Worm (Caenorhabditis elegans) whole organism, young adult: ENCODE results near the gene nhr-252.

Experiments used
- C06A6.2 ChIP-seq: fragments of 200-800 bp; sonication (Bioruptor generic); conservative IDR thresholded peaks from 2 replicates; pipeline ENCODE4 v1.3.6; 2022; ENCODE audit warnings: missing genetic modification characterization, missing compliant biosample characterization
- F22D6.2 ChIP-seq: sonication (generic microtip); optimal IDR thresholded peaks from 2 replicates; lab custom pipeline; 2016; ENCODE audit warnings: mild to moderate bottlenecking, missing genetic modification characterization, missing compliant biosample characterization
- F52B5.7 ChIP-seq: sonication (generic microtip); optimal IDR thresholded peaks from 2 replicates; lab custom pipeline; 2016; ENCODE audit warnings: mild to moderate bottlenecking, missing genetic modification characterization, missing compliant biosample characterization
- F57A8.1 ChIP-seq: fragments of 200-800 bp; sonication (Bioruptor generic); optimal IDR thresholded peaks from 2 replicates; lab custom pipeline; 2018; ENCODE audit warnings: mild to moderate bottlenecking, missing genetic modification characterization, moderate library complexity, missing compliant biosample characterization
- K11D2.4 ChIP-seq: fragments of 200-800 bp; sonication (Bioruptor generic); IDR thresholded peaks from 2 replicates; pipeline ENCODE4 v1.3.6; 2022; ENCODE audit warnings: missing genetic modification reagents, missing genetic modification characterization, missing compliant biosample characterization
- Y56A3A.18 ChIP-seq: fragments of 200-800 bp; sonication (Bioruptor generic); IDR thresholded peaks from 2 replicates; pipeline ENCODE4 v1.3.6; 2022; ENCODE audit warnings: missing genetic modification reagents, missing genetic modification characterization, missing compliant biosample characterization
- aptf-2 ChIP-seq: fragments of 200-800 bp; sonication (Bioruptor generic); conservative IDR thresholded peaks from 2 replicates; pipeline ENCODE4 v1.3.6; 2022; ENCODE audit warnings: missing genetic modification reagents, missing genetic modification characterization, missing compliant biosample characterization
- atf-7 ChIP-seq: sonication (generic microtip); optimal IDR thresholded peaks from 2 replicates; lab custom pipeline; 2017; ENCODE audit warnings: mild to moderate bottlenecking, missing genetic modification characterization, missing compliant biosample characterization
- athp-1 ChIP-seq: sonication (generic microtip); optimal IDR thresholded peaks from 2 replicates; lab custom pipeline; 2017; ENCODE audit warnings: mild to moderate bottlenecking, missing genetic modification characterization, missing compliant biosample characterization
- ceh-79 ChIP-seq: sonication (generic microtip); optimal IDR thresholded peaks from 2 replicates; lab custom pipeline; 2017; ENCODE audit warnings: mild to moderate bottlenecking, missing genetic modification characterization, missing compliant biosample characterization
- die-1 ChIP-seq: sonication (generic microtip); optimal IDR thresholded peaks from 2 replicates; lab custom pipeline; 2016; ENCODE audit warnings: missing genotype, mild to moderate bottlenecking, missing genetic modification characterization, missing compliant biosample characterization
- egl-18 ChIP-seq: fragments of 200-800 bp; sonication (Bioruptor generic); IDR thresholded peaks from 2 replicates; pipeline ENCODE4 v1.3.6; 2022; ENCODE audit warnings: missing genetic modification reagents, missing genetic modification characterization, missing compliant biosample characterization
- egl-44 ChIP-seq: fragments of 200-800 bp; sonication (Bioruptor generic); IDR thresholded peaks from 2 replicates; pipeline ENCODE4 v1.3.6; 2022; ENCODE audit warnings: missing genetic modification reagents, missing genetic modification characterization, missing compliant biosample characterization
- egrh-3 ChIP-seq: fragments of 200-800 bp; sonication (Bioruptor generic); IDR thresholded peaks from 2 replicates; pipeline ENCODE4 v1.3.6; 2022; ENCODE audit warnings: missing genetic modification reagents, missing genetic modification characterization, missing compliant biosample characterization
- fkh-3 ChIP-seq: sonication (generic microtip); optimal IDR thresholded peaks from 2 replicates; lab custom pipeline; 2016; ENCODE audit warnings: mild to moderate bottlenecking, missing genetic modification characterization, missing compliant biosample characterization
- him-1 ChIP-seq: sonication (generic microtip); optimal IDR thresholded peaks from 2 replicates; lab custom pipeline; 2016; ENCODE audit warnings: missing genotype, missing genetic modification reagents, missing genetic modification characterization, missing compliant biosample characterization
- hmg-20 ChIP-seq: fragments of 200-800 bp; sonication (Bioruptor generic); IDR thresholded peaks from 2 replicates; pipeline ENCODE4 v1.3.6; 2022; ENCODE audit warnings: missing genetic modification reagents, missing genetic modification characterization, missing compliant biosample characterization
- hrde-1 ChIP-seq: sonication (generic microtip); optimal IDR thresholded peaks from 2 replicates; lab custom pipeline; 2016; ENCODE audit warnings: missing genetic modification characterization, mild to moderate bottlenecking, missing compliant biosample characterization, moderate library complexity, missing genotype, missing genetic modification reagents, borderline replicate concordance
- lin-26 ChIP-seq: fragments of 200-800 bp; sonication (Bioruptor generic); IDR thresholded peaks from 2 replicates; pipeline ENCODE4 v1.3.6; 2022; ENCODE audit warnings: missing genetic modification reagents, missing genetic modification characterization, missing compliant biosample characterization
- lin-35 ChIP-seq, 3 experiments: fragments of 150-350 bp in 2 of 3; sonication (generic microtip) in 1 of 3; optimal IDR thresholded peaks; 2 replicates each; lab custom pipeline; 2014 to 2018; ENCODE audit warnings: missing biosample characterization in 3 of 3, missing genetic modification characterization in 3 of 3, missing genetic modification reagents in 3 of 3
- lin-40 ChIP-seq: sonication (generic microtip); optimal IDR thresholded peaks from 2 replicates; lab custom pipeline; 2016; ENCODE audit warnings: missing genetic modification characterization, mild to moderate bottlenecking, missing compliant biosample characterization, missing genotype, missing genetic modification reagents
- lir-1 ChIP-seq: fragments of 200-800 bp; sonication (Bioruptor generic); conservative IDR thresholded peaks from 2 replicates; pipeline ENCODE4 v1.3.6; 2022; ENCODE audit warnings: missing genetic modification reagents, missing genetic modification characterization, missing compliant biosample characterization
- madf-6 ChIP-seq: fragments of 200-800 bp; sonication (Bioruptor generic); IDR thresholded peaks from 2 replicates; pipeline ENCODE4 v1.3.6; 2022; ENCODE audit warnings: missing genetic modification reagents, missing genetic modification characterization, missing compliant biosample characterization
- madf-8 ChIP-seq: fragments of 200-800 bp; sonication (Bioruptor generic); conservative IDR thresholded peaks from 2 replicates; pipeline ENCODE4 v1.3.6; 2022; ENCODE audit warnings: missing genetic modification reagents, missing genetic modification characterization, missing compliant biosample characterization
- nfyb-1 ChIP-seq: fragments of 200-800 bp; sonication (Bioruptor generic); IDR thresholded peaks from 2 replicates; pipeline ENCODE4 v1.3.6; 2022; ENCODE audit warnings: missing genetic modification reagents, missing genetic modification characterization, missing compliant biosample characterization
- nhr-120 ChIP-seq: fragments of 200-800 bp; sonication (Bioruptor generic); IDR thresholded peaks from 2 replicates; pipeline ENCODE4 v1.3.6; 2022; ENCODE audit warnings: missing genetic modification characterization, missing compliant biosample characterization
- nhr-80 ChIP-seq: sonication (generic microtip); optimal IDR thresholded peaks from 2 replicates; lab custom pipeline; 2016; ENCODE audit warnings: missing genetic modification characterization, missing compliant biosample characterization
- pbrm-1 ChIP-seq: fragments of 200-800 bp; sonication (Bioruptor generic); IDR thresholded peaks from 2 replicates; pipeline ENCODE4 v1.3.6; 2022; ENCODE audit warnings: missing genetic modification reagents, missing genetic modification characterization, missing compliant biosample characterization
- rpc-1 ChIP-seq, 2 experiments: fragments of 150-350 bp in 1 of 2; sonication (generic microtip) in 1 of 2; optimal IDR thresholded peaks; 2 replicates each; lab custom pipeline; 2014 to 2018; ENCODE audit warnings: missing biosample characterization in 1 of 2, missing genetic modification characterization in 1 of 2, missing genetic modification reagents in 1 of 2, missing genotype in 1 of 2
- sdz-38 ChIP-seq: sonication (generic microtip); optimal IDR thresholded peaks from 2 replicates; lab custom pipeline; 2016; ENCODE audit warnings: missing genotype, missing genetic modification characterization, missing compliant biosample characterization
- sea-2 ChIP-seq: fragments of 200-800 bp; sonication (Bioruptor generic); IDR thresholded peaks from 2 replicates; pipeline ENCODE4 v1.3.6; 2022; ENCODE audit warnings: missing genetic modification characterization, missing compliant biosample characterization
- snpc-4 ChIP-seq, 5 experiments: fragments of 150-350 bp in 1 of 5; sonication (generic microtip) in 4 of 5; optimal IDR thresholded peaks; 2 replicates each; lab custom pipeline; 2014 to 2018; ENCODE audit warnings: missing genetic modification characterization in 5 of 5, missing biosample characterization in 3 of 5, antibody characterized with exemption in 2 of 5, mild to moderate bottlenecking in 2 of 5, missing compliant biosample characterization in 2 of 5, missing genotype in 2 of 5, moderate library complexity in 2 of 5, missing genetic modification reagents in 1 of 5
- somi-1 ChIP-seq: fragments of 200-800 bp; sonication (Bioruptor generic); optimal IDR thresholded peaks from 2 replicates; lab custom pipeline; 2018; ENCODE audit warnings: mild to moderate bottlenecking, missing genetic modification characterization, missing compliant biosample characterization
- tbx-9 ChIP-seq: sonication (generic microtip); optimal IDR thresholded peaks from 2 replicates; lab custom pipeline; 2016; ENCODE audit warnings: borderline replicate concordance, missing genetic modification characterization, inconsistent platforms, missing compliant biosample characterization
- unc-62 ChIP-seq: fragments of 150-350 bp; optimal IDR thresholded peaks from 2 replicates; lab custom pipeline; 2014; ENCODE audit warnings: missing biosample characterization, missing genetic modification reagents, missing genetic modification characterization
- zim-3 ChIP-seq: sonication (generic microtip); optimal IDR thresholded peaks from 2 replicates; lab custom pipeline; 2017; ENCODE audit warnings: mild to moderate bottlenecking, missing genetic modification characterization, moderate library complexity, missing compliant biosample characterization
- ztf-22 ChIP-seq: fragments of 200-800 bp; sonication (Bioruptor generic); optimal IDR thresholded peaks from 2 replicates; lab custom pipeline; 2018; ENCODE audit warnings: mild to moderate bottlenecking, missing genetic modification characterization, moderate library complexity, missing compliant biosample characterization
- ztf-25 ChIP-seq: fragments of 200-800 bp; sonication (Bioruptor generic); IDR thresholded peaks from 2 replicates; pipeline ENCODE4 v1.3.6; 2022; ENCODE audit warnings: missing genetic modification reagents, missing genetic modification characterization, missing compliant biosample characterization
- ztf-26 ChIP-seq: sonication (generic microtip); optimal IDR thresholded peaks from 2 replicates; lab custom pipeline; 2017; ENCODE audit warnings: missing genetic modification characterization, missing compliant biosample characterization
- ztf-3 ChIP-seq: fragments of 200-800 bp; sonication (Bioruptor generic); optimal IDR thresholded peaks from 2 replicates; lab custom pipeline; 2018; ENCODE audit warnings: mild to moderate bottlenecking, missing genetic modification characterization, missing compliant biosample characterization

The nhr-252 gene

ce11 chrV:378231-378630 is 26.2 kb upstream of the nhr-252 start:
- TF ChIP-seq egl-18 (GFP tag; lab: Robert Waterston, UW) (0 out of 2 replicates have a peak, but pooled peaks have one; percentile 17), zim-3 (tag; lab: Kevin White, UChicago) (no peak), C06A6.2 (GFP tag; lab: Robert Waterston, UW) (peak; percentile 40; the same call in 1 of the 2 replicates), F52B5.7 (tag; lab: Kevin White, UChicago) (no peak)

ce11 chrV:380186-380585 is 24.2 kb upstream of the nhr-252 start, which contains the start of gene mltn-8:
Gene mltn-8 (minus strand): TSS chrV:380286.
- TF ChIP-seq athp-1 (no peak), madf-8 (GFP tag; lab: Robert Waterston, UW) (no peak), nhr-120 (GFP tag; lab: Robert Waterston, UW) (no peak), him-1 (no peak)

ce11 chrV:381227-381950 is 23.0 kb upstream of the nhr-252 start, which contains the start of gene ZK6.8:
Gene ZK6.8 (plus strand): TSS chrV:381908.
- TF ChIP-seq ztf-22 (GFP tag; lab: Kevin White, UChicago) (no peak), ztf-26 (peak; percentile 57), hmg-20 (GFP tag; lab: Robert Waterston, UW) (no peak), lin-40 (peak; percentile 48), somi-1 (peak; percentile 92), lin-26 (0 out of 2 replicates have a peak, but pooled peaks have one; percentile 36), F22D6.2 (tag; lab: Kevin White, UChicago) (peak; percentile 19), ceh-79 (no peak), C06A6.2 (GFP tag; lab: Robert Waterston, UW) (0 out of 2 replicates have a peak, but pooled peaks have one; percentile 53), ztf-3 (GFP tag; lab: Kevin White, UChicago) (no peak), snpc-4 (GFP tag; optimal IDR thresholded peaks at IDR 0.05; lab: Kevin White, UChicago) (no peak), snpc-4 (tag; optimal IDR thresholded peaks at IDR 0.05; lab: Kevin White, UChicago) (peak in 3 of 4 experiments; percentile 66 to 73 (median 73)), die-1 (tag; lab: Kevin White, UChicago) (peak; percentile 42)

ce11 chrV:384511-384910 is 19.9 kb upstream of the nhr-252 start:
- TF ChIP-seq fkh-3 (no peak), atf-7 (tag; lab: Kevin White, UChicago) (no peak), aptf-2 (GFP tag; lab: Robert Waterston, UW) (no peak), hmg-20 (GFP tag; lab: Robert Waterston, UW) (no peak), ztf-25 (GFP tag; lab: Robert Waterston, UW) (no peak), nfyb-1 (GFP tag; lab: Robert Waterston, UW) (0 out of 2 replicates have a peak, but pooled peaks have one; percentile 58), sdz-38 (tag; lab: Kevin White, UChicago) (no peak), F57A8.1 (no peak), unc-62 (GFP tag; lab: Kevin White, UChicago) (no peak), F52B5.7 (tag; lab: Kevin White, UChicago) (no peak), rpc-1 (optimal IDR thresholded peaks at IDR 0.05; lab: Kevin White, UChicago) (no peak), rpc-1 (tag; optimal IDR thresholded peaks at IDR 0.05; lab: Kevin White, UChicago) (no peak), nhr-80 (peak; percentile 65), lin-35 (GFP tag; optimal IDR thresholded peaks at IDR 0.05; lab: Kevin White, UChicago) (no peak)

ce11 chrV:385488-385887 is 18.9 kb upstream of the nhr-252 start, which contains the start of gene lipl-5:
Gene lipl-5 (plus strand): TSS chrV:385746.
- TF ChIP-seq egrh-3 (GFP tag; lab: Robert Waterston, UW) (no peak), unc-62 (GFP tag; lab: Kevin White, UChicago) (no peak), pbrm-1 (GFP tag; lab: Robert Waterston, UW) (no peak), egl-44 (GFP tag; lab: Robert Waterston, UW) (no peak), Y56A3A.18 (GFP tag; lab: Robert Waterston, UW) (no peak), hrde-1 (no peak), tbx-9 (tag; lab: Kevin White, UChicago) (no peak), sea-2 (no peak), madf-6 (GFP tag; lab: Robert Waterston, UW) (no peak), lir-1 (GFP tag; lab: Robert Waterston, UW) (no peak), snpc-4 (GFP tag; optimal IDR thresholded peaks at IDR 0.05; lab: Kevin White, UChicago) (no peak), snpc-4 (tag; optimal IDR thresholded peaks at IDR 0.05; lab: Kevin White, UChicago) (peak in 1 of 4 experiments; percentile 16), C06A6.2 (GFP tag; lab: Robert Waterston, UW) (no peak), madf-8 (GFP tag; lab: Robert Waterston, UW) (no peak), K11D2.4 (GFP tag; lab: Robert Waterston, UW) (no peak)
